Fruit fly (Drosophila melanogaster) whole organism, embryonic: ENCODE results near the gene Psn.

Source experiments
- Antp ChIP-seq: fragments of 200-800 bp; sonication (Bioruptor generic); optimal IDR thresholded peaks from 3 replicates; lab custom pipeline; 2016; ENCODE audit warnings: missing biosample characterization, missing genetic modification characterization
- Atf3 ChIP-seq: fragments of 200-800 bp; sonication (Bioruptor generic); optimal IDR thresholded peaks from 3 replicates; lab custom pipeline; 2016; ENCODE audit warnings: missing biosample characterization, missing genetic modification characterization
- Atf6 ChIP-seq: fragments of 200-800 bp; sonication (Bioruptor generic); IDR thresholded peaks from 2 replicates; pipeline ENCODE4 v1.3.6; 2022; ENCODE audit warnings: missing biosample characterization, missing genetic modification characterization
- B-H2 ChIP-seq: fragments of 200-800 bp; sonication (Bioruptor generic); optimal IDR thresholded peaks from 2 replicates; lab custom pipeline; 2018; ENCODE audit warnings: missing biosample characterization, mild to moderate bottlenecking, missing genetic modification characterization
- BEAF-32 ChIP-seq: fragments of 200-800 bp; sonication (Bioruptor generic); optimal IDR thresholded peaks from 3 replicates; lab custom pipeline; 2017; ENCODE audit warnings: missing biosample characterization, missing genetic modification characterization, mild to moderate bottlenecking, moderate library complexity, missing genetic modification reagents
- Blimp-1 ChIP-seq: fragments of 200-800 bp; sonication (Bioruptor generic); optimal IDR thresholded peaks from 3 replicates; lab custom pipeline; 2018; ENCODE audit warnings: missing biosample characterization, missing genetic modification characterization, mild to moderate bottlenecking, moderate library complexity, missing genetic modification reagents
- BtbVII ChIP-seq: fragments of 200-800 bp; sonication (Bioruptor generic); optimal IDR thresholded peaks from 3 replicates; lab custom pipeline; 2017; ENCODE audit warnings: missing biosample characterization, mild to moderate bottlenecking, missing genetic modification characterization
- CG1024 ChIP-seq: fragments of 200-800 bp; sonication (Bioruptor generic); IDR thresholded peaks from 2 replicates; pipeline ENCODE4 v1.3.6; 2022; ENCODE audit warnings: missing biosample characterization, missing genetic modification characterization
- CG10321 ChIP-seq: fragments of 200-800 bp; sonication (Bioruptor generic); IDR thresholded peaks from 2 replicates; pipeline ENCODE4 v1.3.6; 2022; ENCODE audit warnings: missing biosample characterization, missing genetic modification characterization
- CG10565 ChIP-seq: fragments of 200-800 bp; sonication (Bioruptor generic); optimal IDR thresholded peaks from 3 replicates; lab custom pipeline; 2016; ENCODE audit warnings: missing biosample characterization, mild to moderate bottlenecking, missing genetic modification characterization
- CG11695 ChIP-seq: fragments of 200-800 bp; sonication (Bioruptor generic); IDR thresholded peaks from 3 replicates; pipeline ENCODE4 v1.3.6; 2022; ENCODE audit warnings: missing biosample characterization, missing genetic modification characterization
- CG12219 ChIP-seq: fragments of 200-800 bp; sonication (Bioruptor generic); optimal IDR thresholded peaks from 3 replicates; lab custom pipeline; 2018; ENCODE audit warnings: missing biosample characterization, mild to moderate bottlenecking, missing genetic modification characterization
- CG12744 ChIP-seq: fragments of 200-800 bp; sonication (Bioruptor generic); optimal IDR thresholded peaks from 2 replicates; lab custom pipeline; 2016; ENCODE audit warnings: missing biosample characterization, missing genetic modification characterization
- CG1792 ChIP-seq: fragments of 200-800 bp; sonication (Bioruptor generic); optimal IDR thresholded peaks from 2 replicates; lab custom pipeline; 2016; ENCODE audit warnings: missing biosample characterization, missing genetic modification characterization
- CG30431 ChIP-seq: fragments of 200-800 bp; sonication (Bioruptor generic); optimal IDR thresholded peaks from 2 replicates; lab custom pipeline; 2017; ENCODE audit warnings: missing biosample characterization, missing genetic modification characterization
- CG3847 ChIP-seq: fragments of 200-800 bp; sonication (Bioruptor generic); IDR thresholded peaks from 2 replicates; pipeline ENCODE4 v1.3.6; 2022; ENCODE audit warnings: missing biosample characterization, missing genetic modification characterization
- CG4282 ChIP-seq: fragments of 200-800 bp; sonication (Bioruptor generic); optimal IDR thresholded peaks from 2 replicates; lab custom pipeline; 2016; ENCODE audit warnings: missing biosample characterization, missing genetic modification characterization
- CG4328 ChIP-seq: fragments of 200-800 bp; sonication (Bioruptor generic); optimal IDR thresholded peaks from 3 replicates; lab custom pipeline; 2017; ENCODE audit warnings: missing biosample characterization, missing genetic modification reagents, missing genetic modification characterization
- CG4404 ChIP-seq: fragments of 200-800 bp; sonication (Bioruptor generic); IDR thresholded peaks from 2 replicates; pipeline ENCODE4 v1.3.6; 2022; ENCODE audit warnings: missing biosample characterization, missing genetic modification characterization
- CG5953 ChIP-seq: fragments of 200-800 bp; sonication (Bioruptor generic); IDR thresholded peaks from 2 replicates; pipeline ENCODE4 v1.3.6; 2022; ENCODE audit warnings: missing biosample characterization, missing genetic modification characterization
- CG6854 ChIP-seq: fragments of 200-800 bp; sonication (Bioruptor generic); optimal IDR thresholded peaks from 3 replicates; lab custom pipeline; 2017; ENCODE audit warnings: missing biosample characterization, mild to moderate bottlenecking, missing genetic modification characterization
- CG7357 ChIP-seq: fragments of 200-800 bp; sonication (Bioruptor generic); IDR thresholded peaks from 3 replicates; pipeline ENCODE4 v1.3.6; 2022; ENCODE audit warnings: missing biosample characterization, missing genetic modification characterization
- CG7372 ChIP-seq: fragments of 200-800 bp; sonication (Bioruptor generic); IDR thresholded peaks from 2 replicates; pipeline ENCODE4 v1.3.6; 2022; ENCODE audit warnings: missing biosample characterization, missing genetic modification characterization
- CG7987 ChIP-seq: fragments of 200-800 bp; sonication (Bioruptor generic); optimal IDR thresholded peaks from 2 replicates; lab custom pipeline; 2018; ENCODE audit warnings: missing biosample characterization, mild to moderate bottlenecking, missing genetic modification characterization, moderate library complexity
- CG9932 ChIP-seq: fragments of 200-800 bp; sonication (Bioruptor generic); IDR thresholded peaks from 2 replicates; pipeline ENCODE4 v1.3.6; 2022; ENCODE audit warnings: missing biosample characterization, missing genetic modification characterization
- D19A ChIP-seq: fragments of 200-800 bp; optimal IDR thresholded peaks from 3 replicates; lab custom pipeline; 2019; ENCODE audit warnings: missing biosample characterization, mild to moderate bottlenecking, missing genetic modification characterization, moderate library complexity
- D19B ChIP-seq: fragments of 200-800 bp; sonication (Bioruptor generic); optimal IDR thresholded peaks from 2 replicates; lab custom pipeline; 2017; ENCODE audit warnings: missing biosample characterization, mild to moderate bottlenecking, missing genetic modification characterization
- Dfd ChIP-seq, 2 experiments: fragments of >200 bp; optimal IDR thresholded peaks; 2 replicates each; lab custom pipeline; 2017; ENCODE audit warnings: missing biosample characterization in 2 of 2, missing genetic modification characterization in 2 of 2
- Dref ChIP-seq: fragments of 200-800 bp; sonication (Bioruptor generic); IDR thresholded peaks from 2 replicates; pipeline ENCODE4 v1.3.6; 2022; ENCODE audit warnings: missing biosample characterization, missing genetic modification characterization
- E2f1 ChIP-seq: fragments of 200-800 bp; sonication (Bioruptor generic); IDR thresholded peaks from 2 replicates; pipeline ENCODE4 v1.3.6; 2022; ENCODE audit warnings: missing biosample characterization, missing genetic modification characterization
- HHEX ChIP-seq: fragments of 200-800 bp; sonication (Bioruptor generic); optimal IDR thresholded peaks from 3 replicates; lab custom pipeline; 2017; ENCODE audit warnings: missing biosample characterization, mild to moderate bottlenecking, missing genetic modification characterization, missing genetic modification reagents
- Hmx ChIP-seq: fragments of 200-800 bp; sonication (Bioruptor generic); optimal IDR thresholded peaks from 2 replicates; lab custom pipeline; 2016; ENCODE audit warnings: missing biosample characterization, missing genetic modification characterization
- Kr ChIP-seq: fragments of 200-800 bp; sonication (Bioruptor generic); optimal IDR thresholded peaks from 2 replicates; lab custom pipeline; 2017; ENCODE audit warnings: missing biosample characterization, mild to moderate bottlenecking, missing genetic modification characterization
- Max ChIP-seq: fragments of 200-800 bp; sonication (Bioruptor generic); optimal IDR thresholded peaks from 2 replicates; lab custom pipeline; 2016; ENCODE audit warnings: missing biosample characterization, mild to moderate bottlenecking, missing genetic modification characterization
- Sry-δ ChIP-seq: fragments of 200-800 bp; sonication (Bioruptor generic); optimal IDR thresholded peaks from 2 replicates; lab custom pipeline; 2016; ENCODE audit warnings: missing biosample characterization, missing genetic modification characterization
- Stat92E ChIP-seq, 3 experiments: fragments of >200 bp in 2 of 3; fragments of 200-800 bp in 1 of 3; sonication (Bioruptor generic) in 1 of 3; optimal IDR thresholded peaks; 2 replicates each; lab custom pipeline; 2017 to 2019; ENCODE audit warnings: missing biosample characterization in 3 of 3, missing genetic modification characterization in 3 of 3, mild to moderate bottlenecking in 1 of 3, moderate library complexity in 1 of 3
- Taf1 ChIP-seq: fragments of 200-800 bp; sonication (Bioruptor generic); IDR thresholded peaks from 2 replicates; pipeline ENCODE4 v1.3.6; 2022; ENCODE audit warnings: missing biosample characterization, missing genetic modification characterization
- ato ChIP-seq: fragments of 200-800 bp; sonication (Bioruptor generic); IDR thresholded peaks from 2 replicates; pipeline ENCODE4 v1.3.6; 2022; ENCODE audit warnings: missing biosample characterization, missing genetic modification characterization; ENCODE audit not compliant: partially characterized antibody
- bbx ChIP-seq: fragments of 200-800 bp; sonication (Bioruptor generic); IDR thresholded peaks from 2 replicates; pipeline ENCODE4 v1.3.6; 2022; ENCODE audit warnings: missing biosample characterization, missing genetic modification characterization; ENCODE audit not compliant: partially characterized antibody
- crol ChIP-seq: fragments of 200-800 bp; sonication (Bioruptor generic); IDR thresholded peaks from 2 replicates; pipeline ENCODE4 v1.3.6; 2022; ENCODE audit warnings: missing biosample characterization, missing genetic modification characterization
- dpn ChIP-seq, 2 experiments: fragments of 200-800 bp; sonication (Bioruptor generic); optimal IDR thresholded peaks; 3 replicates each; lab custom pipeline; 2016; ENCODE audit warnings: missing biosample characterization in 2 of 2, missing genetic modification characterization in 2 of 2
- dysf ChIP-seq: fragments of 200-800 bp; sonication (Bioruptor generic); IDR thresholded peaks from 3 replicates; pipeline ENCODE4 v1.3.6; 2022; ENCODE audit warnings: missing biosample characterization, missing genetic modification characterization
- gfzf ChIP-seq: fragments of 200-800 bp; sonication (Bioruptor generic); optimal IDR thresholded peaks from 2 replicates; lab custom pipeline; 2016; ENCODE audit warnings: missing biosample characterization, mild to moderate bottlenecking, missing genetic modification characterization, moderate library complexity
- grn ChIP-seq: fragments of 200-800 bp; sonication (Bioruptor generic); optimal IDR thresholded peaks from 3 replicates; lab custom pipeline; 2017; ENCODE audit warnings: missing biosample characterization, missing genetic modification characterization
- kni ChIP-seq: fragments of 200-800 bp; sonication (Bioruptor generic); optimal IDR thresholded peaks from 3 replicates; lab custom pipeline; 2017; ENCODE audit warnings: mild to moderate bottlenecking, missing biosample characterization, missing genetic modification reagents, missing genetic modification characterization
- lbe ChIP-seq: fragments of 200-800 bp; sonication (Bioruptor generic); optimal IDR thresholded peaks from 2 replicates; lab custom pipeline; 2016; ENCODE audit warnings: missing biosample characterization, mild to moderate bottlenecking, missing genetic modification characterization
- lmd ChIP-seq: fragments of 200-800 bp; sonication (Bioruptor generic); IDR thresholded peaks from 2 replicates; pipeline ENCODE4 v1.3.6; 2022; ENCODE audit warnings: missing biosample characterization, missing genetic modification characterization
- mirr ChIP-seq: fragments of 200-800 bp; sonication (Bioruptor generic); optimal IDR thresholded peaks from 3 replicates; lab custom pipeline; 2018; ENCODE audit warnings: missing biosample characterization, mild to moderate bottlenecking, missing genetic modification characterization
- nerfin-2 ChIP-seq: fragments of 200-800 bp; sonication (Bioruptor generic); IDR thresholded peaks from 2 replicates; pipeline ENCODE4 v1.3.6; 2022; ENCODE audit warnings: missing biosample characterization, missing genetic modification characterization; ENCODE audit not compliant: partially characterized antibody
- pnt ChIP-seq: fragments of 200-800 bp; sonication (Bioruptor generic); optimal IDR thresholded peaks from 3 replicates; lab custom pipeline; 2016; ENCODE audit warnings: missing biosample characterization, missing genetic modification characterization
- run ChIP-seq: fragments of 200-800 bp; sonication (Bioruptor generic); optimal IDR thresholded peaks from 3 replicates; lab custom pipeline; 2018; ENCODE audit warnings: missing biosample characterization, mild to moderate bottlenecking, missing genetic modification characterization
- tio ChIP-seq: fragments of 200-800 bp; sonication (Bioruptor generic); optimal IDR thresholded peaks from 2 replicates; lab custom pipeline; 2017; ENCODE audit warnings: missing biosample characterization, missing genetic modification characterization, inconsistent platforms
- tll ChIP-seq, 2 experiments: fragments of 200-800 bp in 1 of 2; fragments of >200 bp in 1 of 2; sonication (Bioruptor generic) in 1 of 2; optimal IDR thresholded peaks; 2 replicates each; lab custom pipeline; 2017 to 2019; ENCODE audit warnings: missing biosample characterization in 2 of 2, missing genetic modification characterization in 2 of 2, mild to moderate bottlenecking in 1 of 2, moderate library complexity in 1 of 2

Gene Psn

DNA sequence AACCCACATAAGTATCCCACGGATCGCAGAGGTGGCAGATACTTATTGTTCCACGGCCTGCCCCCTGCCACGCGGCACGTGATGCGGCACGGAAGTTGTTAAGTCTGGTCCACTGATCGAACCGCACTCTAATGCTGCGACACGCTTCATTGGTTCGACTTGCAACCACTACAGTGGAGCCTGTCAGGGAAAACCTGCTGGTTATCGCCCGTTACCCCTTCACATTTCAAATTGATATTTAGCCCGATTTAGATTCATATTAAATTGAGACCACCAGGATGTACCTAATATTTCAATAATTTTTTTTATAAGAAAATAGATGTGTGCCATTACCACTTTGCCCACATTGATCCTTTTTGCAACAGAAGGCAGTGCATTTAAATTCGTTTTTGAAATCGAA lies 15.1 kb downstream of the Psn start (continued):
- TF ChIP-seq grn (GFP tag; lab: Kevin White, UChicago) (no peak), E2f1 (GFP tag; lab: Robert Waterston, UW) (no peak), Dfd (GFP tag; optimal IDR thresholded peaks at IDR 0.05; lab: Kevin White, UChicago) (no peak), CG5953 (GFP tag; lab: Robert Waterston, UW) (no peak), HHEX (no peak), nerfin-2 (no peak), CG30431 (GFP tag; lab: Kevin White, UChicago) (no peak), Stat92E (GFP tag; optimal IDR thresholded peaks at IDR 0.05; lab: Kevin White, UChicago) (no peak), CG7987 (GFP tag; lab: Kevin White, UChicago) (no peak), Taf1 (GFP tag; lab: Robert Waterston, UW) (no peak), CG6854 (GFP tag; lab: Kevin White, UChicago) (no peak), CG1024 (GFP tag; lab: Robert Waterston, UW) (no peak), mirr (GFP tag; lab: Kevin White, UChicago) (no peak), CG9932 (no peak), BEAF-32 (GFP tag; lab: Kevin White, UChicago) (no peak), Kr (no peak), CG7357 (GFP tag; lab: Robert Waterston, UW) (no peak), lbe (GFP tag; lab: Kevin White, UChicago) (no peak), Max (GFP tag; lab: Kevin White, UChicago) (no peak), D19A (tag; lab: Kevin White, UChicago) (peak; percentile 48), Atf6 (GFP tag; lab: Robert Waterston, UW) (no peak), crol (no peak), CG4282 (GFP tag; lab: Kevin White, UChicago) (no peak), CG3847 (GFP tag; lab: Robert Waterston, UW) (no peak), lmd (peak; percentile 16; the same call in 1 of the 2 replicates), CG1792 (GFP tag; lab: Kevin White, UChicago) (no peak), Dref (GFP tag; lab: Robert Waterston, UW) (no peak), tll (GFP tag; optimal IDR thresholded peaks at IDR 0.05; lab: Kevin White, UChicago) (no peak), gfzf (GFP tag; lab: Kevin White, UChicago) (no peak), CG4404 (GFP tag; lab: Robert Waterston, UW) (0 out of 2 replicates have a peak, but pooled peaks have one; percentile 33), Hmx (no peak), CG10565 (no peak), kni (GFP tag; lab: Kevin White, UChicago) (no peak), Antp (GFP tag; lab: Kevin White, UChicago) (peak; percentile 1), bbx (GFP tag; lab: Robert Waterston, UW) (no peak), Atf3 (GFP tag; lab: Kevin White, UChicago) (no peak), BtbVII (GFP tag; lab: Kevin White, UChicago) (no peak)
- TF ChIP-seq, all 482 proteins: peak for 77

DNA sequence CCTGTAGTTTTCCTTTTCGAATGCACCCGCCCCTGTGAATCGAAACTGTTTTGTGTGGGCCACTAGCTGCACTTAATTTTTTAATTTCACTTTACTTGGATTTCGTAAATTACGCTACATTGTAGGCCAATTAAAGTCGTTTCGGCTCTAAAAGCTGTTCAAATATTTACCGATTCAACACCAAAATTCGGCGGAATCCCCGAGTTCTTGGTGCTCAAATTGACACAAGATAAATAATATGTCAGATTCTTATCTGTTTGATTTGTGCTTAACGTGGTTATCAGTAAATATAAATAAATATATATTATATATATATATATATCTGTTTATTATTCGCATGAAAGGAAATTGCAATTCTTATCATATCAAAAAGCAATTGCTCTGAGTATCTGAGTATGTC lies 15.7 kb downstream of the Psn start:
- no peak for TF ChIP-seq ato (GFP tag; lab: Robert Waterston, UW)
- TF ChIP-seq CG7372 (GFP tag; lab: Robert Waterston, UW) = no peak
- no peak; the same call in 2 of the 3 replicates for TF ChIP-seq dysf (GFP tag; lab: Robert Waterston, UW)
- TF ChIP-seq Sry-δ = no peak
- TF ChIP-seq CG10321 = no peak
- peak; percentile 29 for TF ChIP-seq CG12219 (GFP tag; lab: Kevin White, UChicago)
- TF ChIP-seq B-H2 (GFP tag; lab: Kevin White, UChicago) = peak; percentile 30
- no peak for TF ChIP-seq dpn (GFP tag; optimal IDR thresholded peaks at IDR 0.05; lab: Kevin White, UChicago)
- peak; percentile 6 for TF ChIP-seq CG4328 (GFP tag; lab: Kevin White, UChicago)
- no peak for TF ChIP-seq run (tag; lab: Kevin White, UChicago)
- TF ChIP-seq D19B (GFP tag; lab: Kevin White, UChicago) = peak; percentile 9
- TF ChIP-seq CG12744 = no peak
- no peak for TF ChIP-seq tio
- TF ChIP-seq pnt (GFP tag; lab: Kevin White, UChicago) = no peak
- TF ChIP-seq Blimp-1 = peak; percentile 7
- no peak for TF ChIP-seq Antp (GFP tag; lab: Kevin White, UChicago)
- 0 out of 3 replicates have a peak, but pooled peaks have one; percentile 30 for TF ChIP-seq CG11695
